Worm (Caenorhabditis elegans) whole organism, L1 larva: ENCODE measurements around the gene F18E9.1.

ENCODE experiments used
- C16A3.4 ChIP-seq: fragments of 150-350 bp; optimal IDR thresholded peaks from 2 replicates; lab custom pipeline; 2014; ENCODE audit warnings: missing biosample characterization, missing genetic modification characterization
- F16B12.6 ChIP-seq: fragments of 150-350 bp; optimal IDR thresholded peaks from 2 replicates; lab custom pipeline; 2014; ENCODE audit warnings: missing biosample characterization, missing genetic modification characterization
- aly-2 ChIP-seq: fragments of 150-350 bp; optimal IDR thresholded peaks from 2 replicates; lab custom pipeline; 2014; ENCODE audit warnings: missing biosample characterization, missing genetic modification characterization
- blmp-1 ChIP-seq: fragments of 150-350 bp; optimal IDR thresholded peaks from 2 replicates; lab custom pipeline; 2014; ENCODE audit warnings: missing biosample characterization, missing genetic modification characterization
- ceh-82 ChIP-seq, 3 experiments: fragments of 150-350 bp in 1 of 3; sonication (generic microtip) in 2 of 3; optimal IDR thresholded peaks; 2 replicates each; lab custom pipeline; 2014 to 2017; ENCODE audit warnings: missing biosample characterization in 3 of 3, missing genetic modification characterization in 3 of 3
- ceh-88 ChIP-seq: fragments of 200-800 bp; sonication (Bioruptor generic); IDR thresholded peaks from 2 replicates; pipeline ENCODE4 v1.3.6; 2022; ENCODE audit warnings: missing genetic modification characterization, missing compliant biosample characterization
- ces-1 ChIP-seq: fragments of 150-350 bp; optimal IDR thresholded peaks from 2 replicates; lab custom pipeline; 2014; ENCODE audit warnings: missing biosample characterization, missing genetic modification reagents, missing genetic modification characterization
- dpl-1 ChIP-seq, 3 experiments: fragments of 150-350 bp in 2 of 3; sonication (generic microtip) in 1 of 3; optimal IDR thresholded peaks; 2 replicates each; lab custom pipeline; 2014 to 2017; ENCODE audit warnings: missing biosample characterization in 3 of 3, missing genetic modification characterization in 3 of 3, missing genetic modification reagents in 3 of 3
- dsc-1 ChIP-seq: sonication (generic microtip); optimal IDR thresholded peaks from 2 replicates; lab custom pipeline; 2016; ENCODE audit warnings: mild to moderate bottlenecking, missing genetic modification characterization, missing compliant biosample characterization
- efl-1 ChIP-seq, 4 experiments: fragments of 150-350 bp; optimal IDR thresholded peaks in 3 of 4; peaks in 1 of 4; 1 replicate in 1 of 4; 2 replicates in 3 of 4; lab custom pipeline; 2014; ENCODE audit warnings: missing biosample characterization in 2 of 4, missing genetic modification characterization in 2 of 4, missing genetic modification reagents in 2 of 4
- elt-2 ChIP-seq: sonication (generic microtip); optimal IDR thresholded peaks from 2 replicates; lab custom pipeline; 2016; ENCODE audit warnings: missing genetic modification characterization, mild to moderate bottlenecking, inconsistent platforms, missing compliant biosample characterization, missing genetic modification reagents
- elt-3 ChIP-seq, 6 experiments: fragments of 150-350 bp in 1 of 6; sonication (generic microtip); optimal IDR thresholded peaks; 2 replicates each; lab custom pipeline; 2017 to 2018; ENCODE audit warnings: missing biosample characterization in 6 of 6, missing genetic modification characterization in 6 of 6, inconsistent platforms in 1 of 6
- ets-5 ChIP-seq: fragments of 200-800 bp; sonication (Bioruptor generic); IDR thresholded peaks from 2 replicates; pipeline ENCODE4 v1.3.6; 2022; ENCODE audit warnings: missing genetic modification characterization, missing compliant biosample characterization
- fkh-10 ChIP-seq: sonication (generic microtip); optimal IDR thresholded peaks from 2 replicates; lab custom pipeline; 2017; ENCODE audit warnings: missing biosample characterization, missing genetic modification reagents, missing genetic modification characterization
- fkh-8 ChIP-seq: sonication (generic microtip); optimal IDR thresholded peaks from 2 replicates; lab custom pipeline; 2016; ENCODE audit warnings: mild to moderate bottlenecking, missing genetic modification characterization, missing compliant biosample characterization
- grh-1 ChIP-seq: fragments of 200-800 bp; sonication (Bioruptor generic); IDR thresholded peaks from 2 replicates; pipeline ENCODE4 v1.3.6; 2022; ENCODE audit warnings: missing genetic modification reagents, missing genetic modification characterization, missing compliant biosample characterization
- hlh-4 ChIP-seq: sonication (generic microtip); optimal IDR thresholded peaks from 2 replicates; lab custom pipeline; 2016; ENCODE audit warnings: mild to moderate bottlenecking, missing genetic modification characterization, missing compliant biosample characterization
- lin-13 ChIP-seq: fragments of 150-350 bp; optimal IDR thresholded peaks from 2 replicates; lab custom pipeline; 2014; ENCODE audit warnings: missing biosample characterization, missing genetic modification reagents, missing genetic modification characterization
- lin-14 ChIP-seq: fragments of 200-800 bp; sonication (Bioruptor generic); optimal IDR thresholded peaks from 2 replicates; lab custom pipeline; 2018; ENCODE audit warnings: mild to moderate bottlenecking, missing genetic modification characterization, moderate library complexity, missing compliant biosample characterization
- lin-35 ChIP-seq, 2 experiments: fragments of 150-350 bp; optimal IDR thresholded peaks; 2 replicates each; lab custom pipeline; 2014; ENCODE audit warnings: missing biosample characterization in 2 of 2, missing genetic modification characterization in 2 of 2, missing genetic modification reagents in 2 of 2
- lin-39 ChIP-seq: fragments of 150-350 bp; optimal IDR thresholded peaks from 2 replicates; lab custom pipeline; 2014; ENCODE audit warnings: missing biosample characterization, missing genetic modification reagents, missing genetic modification characterization
- lsy-2 ChIP-seq, 2 experiments: fragments of 150-350 bp; optimal IDR thresholded peaks; 2 replicates each; lab custom pipeline; 2014; ENCODE audit warnings: missing biosample characterization in 2 of 2, missing genetic modification characterization in 2 of 2
- mdl-1 ChIP-seq, 2 experiments: fragments of 150-350 bp; optimal IDR thresholded peaks; 2 replicates each; lab custom pipeline; 2014 to 2017; ENCODE audit warnings: missing biosample characterization in 2 of 2, missing genetic modification characterization in 2 of 2, inconsistent platforms in 1 of 2
- mef-2 ChIP-seq: fragments of 150-350 bp; optimal IDR thresholded peaks from 2 replicates; lab custom pipeline; 2014; ENCODE audit warnings: missing biosample characterization, missing genetic modification characterization
- mep-1 ChIP-seq: fragments of 150-350 bp; optimal IDR thresholded peaks from 2 replicates; lab custom pipeline; 2014; ENCODE audit warnings: missing biosample characterization, missing genetic modification characterization
- nhr-11 ChIP-seq: fragments of 150-350 bp; optimal IDR thresholded peaks from 2 replicates; lab custom pipeline; 2014; ENCODE audit warnings: missing biosample characterization, missing genetic modification characterization
- nhr-20 ChIP-seq: sonication (generic microtip); optimal IDR thresholded peaks from 2 replicates; lab custom pipeline; 2016; ENCODE audit warnings: mild to moderate bottlenecking, missing genetic modification characterization, missing compliant biosample characterization
- nhr-28 ChIP-seq: fragments of 150-350 bp; optimal IDR thresholded peaks from 2 replicates; lab custom pipeline; 2014; ENCODE audit warnings: missing biosample characterization, missing genetic modification characterization
- nhr-47 ChIP-seq: sonication (generic microtip); optimal IDR thresholded peaks from 2 replicates; lab custom pipeline; 2016; ENCODE audit warnings: mild to moderate bottlenecking, missing genetic modification characterization, moderate library complexity, missing compliant biosample characterization
- nhr-71 ChIP-seq: sonication (generic microtip); optimal IDR thresholded peaks from 2 replicates; lab custom pipeline; 2016; ENCODE audit warnings: mild to moderate bottlenecking, missing genetic modification characterization, moderate library complexity, missing compliant biosample characterization
- nhr-77 ChIP-seq: fragments of 150-350 bp; optimal IDR thresholded peaks from 2 replicates; lab custom pipeline; 2014; ENCODE audit warnings: missing biosample characterization, missing genetic modification characterization
- nhr-84 ChIP-seq: sonication (generic microtip); optimal IDR thresholded peaks from 2 replicates; lab custom pipeline; 2017; ENCODE audit warnings: missing biosample characterization, missing genetic modification characterization
- nhr-85 ChIP-seq: sonication (generic microtip); peaks from one replicate; lab custom pipeline; 2016; ENCODE audit warnings: missing genetic modification characterization, inconsistent platforms, missing compliant biosample characterization
- nhr-90 ChIP-seq: sonication (generic microtip); optimal IDR thresholded peaks from 2 replicates; lab custom pipeline; 2016; ENCODE audit warnings: mild to moderate bottlenecking, missing genetic modification characterization, missing compliant biosample characterization; ENCODE audit not compliant: poor library complexity
- pqm-1 ChIP-seq: sonication (generic microtip); optimal IDR thresholded peaks from 3 replicates; lab custom pipeline; 2017; ENCODE audit warnings: missing biosample characterization, missing genetic modification characterization
- rnt-1 ChIP-seq: sonication (generic microtip); optimal IDR thresholded peaks from 2 replicates; lab custom pipeline; 2016; ENCODE audit warnings: mild to moderate bottlenecking, missing genetic modification characterization, moderate library complexity, missing compliant biosample characterization
- skn-1 ChIP-seq: fragments of 150-350 bp; optimal IDR thresholded peaks from 2 replicates; lab custom pipeline; 2014; ENCODE audit warnings: missing biosample characterization, missing genetic modification characterization
- swsn-7 ChIP-seq: sonication (generic microtip); optimal IDR thresholded peaks from 2 replicates; lab custom pipeline; 2016; ENCODE audit warnings: missing genetic modification characterization, missing compliant biosample characterization
- tbx-2 ChIP-seq: sonication (generic microtip); optimal IDR thresholded peaks from 2 replicates; lab custom pipeline; 2016; ENCODE audit warnings: missing genetic modification characterization, missing compliant biosample characterization
- tlp-1 ChIP-seq: fragments of 150-350 bp; optimal IDR thresholded peaks from 2 replicates; lab custom pipeline; 2014; ENCODE audit warnings: missing biosample characterization, missing genetic modification characterization
- unc-130 ChIP-seq: fragments of 150-350 bp; optimal IDR thresholded peaks from 2 replicates; lab custom pipeline; 2017; ENCODE audit warnings: missing biosample characterization, missing genetic modification characterization, inconsistent platforms
- unc-62 ChIP-seq: fragments of 150-350 bp; optimal IDR thresholded peaks from 2 replicates; lab custom pipeline; 2014; ENCODE audit warnings: missing biosample characterization, missing genetic modification reagents, missing genetic modification characterization
- unc-86 ChIP-seq: sonication (generic microtip); optimal IDR thresholded peaks from 2 replicates; lab custom pipeline; 2016; ENCODE audit warnings: missing genetic modification characterization, missing compliant biosample characterization
- unc-98 ChIP-seq: fragments of 200-800 bp; sonication (Bioruptor generic); IDR thresholded peaks from 2 replicates; pipeline ENCODE4 v1.3.6; 2022; ENCODE audit warnings: missing genetic modification characterization, missing compliant biosample characterization
- vab-15 ChIP-seq: sonication (generic microtip); optimal IDR thresholded peaks from 2 replicates; lab custom pipeline; 2017; ENCODE audit warnings: missing genotype, mild to moderate bottlenecking, missing genetic modification characterization, missing compliant biosample characterization
- xbp-1 ChIP-seq: sonication (generic microtip); optimal IDR thresholded peaks from 2 replicates; lab custom pipeline; 2016; ENCODE audit warnings: missing genetic modification characterization, missing compliant biosample characterization
- zag-1 ChIP-seq: fragments of 150-350 bp; optimal IDR thresholded peaks from 2 replicates; lab custom pipeline; 2014; ENCODE audit warnings: missing biosample characterization, missing genetic modification characterization
- ztf-4 ChIP-seq: fragments of 150-350 bp; optimal IDR thresholded peaks from 2 replicates; lab custom pipeline; 2014; ENCODE audit warnings: missing biosample characterization, missing genetic modification characterization

F18E9.1 gene

DNA sequence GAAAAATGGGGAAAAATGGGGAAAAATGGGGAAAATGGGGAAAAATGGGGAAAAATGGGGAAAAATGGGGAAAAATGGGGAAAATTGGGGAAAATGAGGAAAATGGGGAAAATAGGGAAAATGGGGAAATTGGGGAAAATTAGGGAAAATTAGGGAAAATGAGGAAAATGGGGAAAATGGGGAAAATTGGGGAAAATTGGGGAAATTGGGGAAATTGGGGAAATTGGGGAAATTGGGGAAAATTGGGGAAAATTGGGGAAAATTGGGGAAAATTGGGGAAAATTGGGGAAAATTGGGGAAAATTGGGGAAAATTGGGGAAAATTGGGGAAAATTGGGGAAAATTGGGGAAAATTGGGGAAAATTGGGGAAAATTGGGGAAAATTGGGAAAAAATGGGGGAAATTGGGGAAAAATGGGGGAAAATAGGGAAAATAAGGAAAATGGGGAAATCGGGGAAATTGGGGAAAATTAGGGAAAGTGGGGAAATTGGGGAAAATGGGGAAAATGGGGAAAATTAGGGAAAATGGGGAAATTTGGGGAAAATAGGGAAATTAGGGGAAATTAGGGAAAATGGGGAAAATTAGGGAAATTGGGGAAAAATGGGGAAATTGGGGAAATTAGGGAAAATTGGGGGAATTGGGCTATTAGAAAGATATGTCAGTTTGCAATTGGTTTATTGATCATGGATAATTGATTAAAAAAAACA, 1.5 kb downstream of the F18E9.1 start:
- TF ChIP-seq ces-1 (GFP tag; lab: Kevin White, UChicago) (no peak), zag-1 (tag; lab: Kevin White, UChicago) (no peak), efl-1 (optimal IDR thresholded peaks at IDR 0.05; lab: Kevin White, UChicago) (no peak), efl-1 (GFP tag; optimal IDR thresholded peaks at IDR 0.05 in 1 of 2; lab: Kevin White, UChicago) (no peak), nhr-11 (tag; lab: Kevin White, UChicago) (no peak), ztf-4 (tag; lab: Kevin White, UChicago) (no peak), lin-39 (tag; lab: Kevin White, UChicago) (no peak), fkh-10 (no peak), mdl-1 (tag; optimal IDR thresholded peaks at IDR 0.05; lab: Kevin White, UChicago) (no peak), mef-2 (no peak), hlh-4 (no peak), nhr-85 (no peak), aly-2 (no peak), rnt-1 (tag; lab: Kevin White, UChicago) (no peak), nhr-84 (no peak), unc-98 (GFP tag; lab: Robert Waterston, UW) (no peak), nhr-28 (tag; lab: Kevin White, UChicago) (no peak), ets-5 (no peak), skn-1 (tag; lab: Kevin White, UChicago) (no peak), unc-62 (GFP tag; lab: Kevin White, UChicago) (no peak), grh-1 (GFP tag; lab: Robert Waterston, UW) (no peak)

DNA sequence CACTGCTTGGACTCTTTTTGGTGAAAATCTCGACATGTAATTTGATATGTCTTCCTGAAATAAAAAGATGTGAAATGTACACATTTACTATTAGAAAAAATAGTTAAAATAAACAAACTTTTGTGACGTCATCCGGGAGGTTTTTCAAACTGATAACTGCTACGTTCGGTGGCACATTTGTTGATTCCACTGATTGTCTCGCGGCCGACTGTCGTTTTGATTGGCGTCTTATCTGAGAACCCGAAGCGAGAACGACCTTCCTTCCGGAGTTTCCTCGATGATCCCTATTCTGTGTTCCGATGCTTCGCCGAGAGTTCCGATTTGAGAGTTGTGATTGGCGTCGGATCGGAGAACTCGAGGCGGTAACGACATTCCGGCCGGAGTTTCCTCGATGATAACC, 2.8 kb downstream of the F18E9.1 start:
- TF ChIP-seq nhr-77 (tag; lab: Kevin White, UChicago) (no peak), zag-1 (tag; lab: Kevin White, UChicago) (no peak), elt-2 (tag; lab: Kevin White, UChicago) (peak; percentile 29), vab-15 (tag; lab: Kevin White, UChicago) (no peak), nhr-84 (no peak), skn-1 (tag; lab: Kevin White, UChicago) (no peak)
- TF ChIP-seq, all 84 proteins: peak for 1

DNA sequence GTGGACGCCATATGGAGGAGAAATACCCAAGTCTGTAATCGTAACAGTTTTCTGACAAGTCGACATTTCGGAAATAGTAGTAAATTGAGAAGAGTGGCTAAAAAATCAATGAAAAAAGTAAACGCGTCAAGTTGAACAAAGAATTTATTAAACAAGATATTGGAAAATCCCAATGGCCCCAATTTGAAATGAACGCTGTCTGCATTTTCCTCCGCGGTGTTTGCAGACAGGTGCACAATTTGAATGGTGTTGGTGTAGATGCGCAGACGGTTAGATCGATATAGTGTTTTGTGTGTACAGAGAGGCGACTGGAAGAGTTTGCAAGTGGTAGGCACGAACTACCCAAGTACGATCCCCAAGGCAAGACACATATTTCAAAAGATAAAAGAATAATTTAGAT, 3.7 kb downstream of the F18E9.1 start, which contains the start of the genes H35N09.2 and H35N09.1:
H35N09.2 (minus strand) TSS at position 54 of the 400 bp plus-strand sequence.
H35N09.1 (plus strand) TSS at position 335 of the 400 bp plus-strand sequence.
- TF ChIP-seq nhr-90 (tag; lab: Kevin White, UChicago) = peak; percentile 32
- peak; percentile 58 for TF ChIP-seq C16A3.4 (tag; lab: Kevin White, UChicago)
- TF ChIP-seq ceh-82 (tag; optimal IDR thresholded peaks at IDR 0.05; lab: Kevin White, UChicago) = peak in 2 of 3 experiments; percentile 4 to 51
- TF ChIP-seq unc-86 (tag; lab: Kevin White, UChicago) = no peak
- TF ChIP-seq lin-13 (GFP tag; lab: Kevin White, UChicago) = peak; percentile 36
- no peak for TF ChIP-seq pqm-1 (tag; lab: Kevin White, UChicago)
- TF ChIP-seq lsy-2 (tag; optimal IDR thresholded peaks at IDR 0.05; lab: Kevin White, UChicago) = peak; percentile 39 to 67
- TF ChIP-seq lin-35 (GFP tag; optimal IDR thresholded peaks at IDR 0.05; lab: Kevin White, UChicago) = peak; percentile 8 to 78
- TF ChIP-seq skn-1 (tag; lab: Kevin White, UChicago) = peak; percentile 33
- TF ChIP-seq F16B12.6 = peak; percentile 88
- no peak for TF ChIP-seq dsc-1 (tag; lab: Kevin White, UChicago)
- TF ChIP-seq tbx-2 (tag; lab: Kevin White, UChicago) = peak; percentile 7
- TF ChIP-seq efl-1 (optimal IDR thresholded peaks at IDR 0.05; lab: Kevin White, UChicago) = peak; percentile 50 to 55
- TF ChIP-seq efl-1 (GFP tag; optimal IDR thresholded peaks at IDR 0.05 in 1 of 2; lab: Kevin White, UChicago) = peak; percentile 47 to 66
- TF ChIP-seq fkh-10 = no peak
- no peak for TF ChIP-seq hlh-4
- TF ChIP-seq dpl-1 (GFP tag; optimal IDR thresholded peaks at IDR 0.05; lab: Kevin White, UChicago) = peak; percentile 5 to 65 (median 55)
- TF ChIP-seq lin-14 (GFP tag; lab: Kevin White, UChicago) = peak; percentile 71
- peak; percentile 45 for TF ChIP-seq nhr-47 (tag; lab: Kevin White, UChicago)
- TF ChIP-seq ceh-88 (GFP tag; lab: Robert Waterston, UW) = no peak
- TF ChIP-seq unc-130 (tag; lab: Kevin White, UChicago) = peak; percentile 12
- TF ChIP-seq mdl-1 (tag; optimal IDR thresholded peaks at IDR 0.05; lab: Kevin White, UChicago) = peak in 1 of 2 experiments; percentile 38
- peak; percentile 35 for TF ChIP-seq blmp-1
- no peak for TF ChIP-seq elt-3 (tag; optimal IDR thresholded peaks at IDR 0.05; lab: Kevin White, UChicago)
- peak; percentile 56 for TF ChIP-seq nhr-20 (tag; lab: Kevin White, UChicago)
- TF ChIP-seq rnt-1 (tag; lab: Kevin White, UChicago) = peak; percentile 34
- peak; percentile 69 for TF ChIP-seq mep-1
- TF ChIP-seq nhr-71 (tag; lab: Kevin White, UChicago) = peak; percentile 49
- peak; percentile 30 for TF ChIP-seq swsn-7 (tag; lab: Kevin White, UChicago)
- TF ChIP-seq tlp-1 (tag; lab: Kevin White, UChicago) = no peak
- peak; percentile 23 for TF ChIP-seq fkh-8 (tag; lab: Kevin White, UChicago)
- TF ChIP-seq xbp-1 (tag; lab: Kevin White, UChicago) = peak; percentile 33
